Fruit fly (Drosophila melanogaster) Kc167 (cell line): ENCODE results near the gene sgg.

Experiments
- Myc ChIP-seq: fragments of >200 bp; optimal IDR thresholded peaks from 2 replicates; lab custom pipeline; 2017; ENCODE audit warnings: missing external identifiers
- Sin3A ChIP-seq: fragments of >200 bp; optimal IDR thresholded peaks from 2 replicates; lab custom pipeline; 2018; ENCODE audit warnings: missing external identifiers
- h ChIP-seq: fragments of >200 bp; optimal IDR thresholded peaks from 3 replicates; lab custom pipeline; 2018; ENCODE audit warnings: missing external identifiers
- insv ChIP-seq: fragments of >200 bp; optimal IDR thresholded peaks from 3 replicates; lab custom pipeline; 2018; ENCODE audit warnings: missing external identifiers
- psq ChIP-seq: fragments of >200 bp; optimal IDR thresholded peaks from 2 replicates; lab custom pipeline; 2017; ENCODE audit warnings: missing external identifiers
- ttk ChIP-seq: sonication (Bioruptor generic); optimal IDR thresholded peaks from 2 replicates; lab custom pipeline; 2017; ENCODE audit warnings: missing external identifiers

Gene sgg

dm6 chrX:2708156-2708734, 74.5 kb downstream of the sgg start, which contains the start of gene CG2681:
TSS of gene CG2681 (plus strand) at chrX:2708684.
- no peak for TF ChIP-seq insv (lab: Kevin White, UChicago)
- TF ChIP-seq Myc (lab: Kevin White, UChicago), result no peak
- TF ChIP-seq psq, result no peak
- no peak for TF ChIP-seq ttk (lab: Kevin White, UChicago)
- TF ChIP-seq h (lab: Kevin White, UChicago), result no peak

- TF ChIP-seq ttk (lab: Kevin White, UChicago) (no peak), Myc (lab: Kevin White, UChicago) (no peak), psq (no peak), insv (lab: Kevin White, UChicago) (no peak), h (lab: Kevin White, UChicago) (no peak), Sin3A (lab: Kevin White, UChicago) (no peak)
Measured at dm6 chrX:2713776-2714175, 80.0 kb downstream of the sgg start, which contains the start of the genes CG2685 and CG2694. TSS of gene CG2685 (minus strand) at chrX:2713960. TSS of gene CG2694 (plus strand) at chrX:2714079.

DNA sequence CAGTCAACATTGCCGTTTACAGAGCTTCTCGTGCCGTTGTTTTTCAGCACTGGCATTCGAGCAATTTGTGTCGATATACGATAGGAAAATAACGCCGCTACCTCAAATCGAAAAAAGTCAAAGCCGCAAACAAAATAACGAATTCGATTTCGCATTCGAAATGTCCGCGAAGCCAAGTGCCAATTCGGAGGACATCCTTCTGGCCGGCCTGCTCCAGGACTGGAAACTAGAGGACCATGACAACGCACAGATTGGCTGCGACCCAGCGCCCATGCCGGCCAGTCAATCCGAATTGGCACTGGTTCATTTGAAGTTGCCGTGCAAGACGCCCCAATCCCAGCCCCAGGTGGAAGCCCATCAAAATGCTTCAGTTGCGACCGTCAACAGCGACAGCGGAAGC, 81.0 kb downstream of the sgg start:
- TF ChIP-seq h (lab: Kevin White, UChicago) (no peak), psq (no peak), Myc (lab: Kevin White, UChicago) (no peak), insv (lab: Kevin White, UChicago) (no peak), ttk (lab: Kevin White, UChicago) (no peak), Sin3A (lab: Kevin White, UChicago) (no peak)

DNA sequence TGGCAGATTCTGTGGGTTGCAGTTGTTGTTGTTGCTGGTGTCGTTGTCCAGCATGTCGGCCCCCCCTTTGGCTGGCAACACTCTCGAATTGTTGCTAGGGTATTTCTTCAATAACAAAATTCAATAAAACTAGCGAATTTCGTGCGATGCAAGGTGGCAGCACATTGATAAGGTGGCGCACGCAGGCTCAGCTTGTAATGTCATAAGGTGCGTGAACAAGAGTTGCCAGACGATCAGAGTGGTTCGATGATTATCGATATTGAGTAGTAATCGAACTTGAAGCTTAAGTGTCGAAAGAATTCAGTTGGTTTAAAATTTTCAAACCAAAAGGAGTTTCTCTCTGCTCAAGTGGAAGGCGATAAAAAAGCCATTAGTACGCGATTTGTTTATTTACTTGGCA, 86.4 kb downstream of the sgg start, which contains the start of gene CG2701:
Gene CG2701 (minus strand): TSS at position 206 of the 400 bp plus-strand sequence.
- TF ChIP-seq h (lab: Kevin White, UChicago) (no peak), psq (no peak), Myc (lab: Kevin White, UChicago) (no peak), insv (lab: Kevin White, UChicago) (no peak)

dm6 chrX:2726420-2726819, 92.7 kb downstream of the sgg start, which contains the start of gene vilya:
TSS of gene vilya (plus strand) at chrX:2726678.
- TF ChIP-seq h (lab: Kevin White, UChicago) (no peak), psq (no peak), insv (lab: Kevin White, UChicago) (no peak), Myc (lab: Kevin White, UChicago) (no peak), Sin3A (lab: Kevin White, UChicago) (no peak), ttk (lab: Kevin White, UChicago) (no peak)

dm6 chrX:2727506-2727905, 93.8 kb downstream of the sgg start, which contains the start of gene dwg:
TSS of gene dwg (plus strand) at chrX:2727698.
- no peak for TF ChIP-seq insv (lab: Kevin White, UChicago)
- no peak for TF ChIP-seq h (lab: Kevin White, UChicago)
- TF ChIP-seq psq, result no peak
- TF ChIP-seq ttk (lab: Kevin White, UChicago), result no peak
